Fruit fly (Drosophila melanogaster) whole organism, embryonic: ENCODE data around the gene lbl.
A peak's percentile ranks its signal among the peaks of the same experiment; 100 is the strongest.

ENCODE experiments used
- C15 ChIP-seq: fragments of 200-800 bp; sonication (Bioruptor generic); IDR thresholded peaks from 3 replicates; pipeline ENCODE4 v1.3.6; 2022; ENCODE audit warnings: missing biosample characterization, missing genetic modification characterization
- CG10462 ChIP-seq: fragments of 200-800 bp; sonication (Bioruptor generic); optimal IDR thresholded peaks from 2 replicates; lab custom pipeline; 2016; ENCODE audit warnings: missing biosample characterization, missing genetic modification characterization
- CG10959 ChIP-seq: fragments of 200-800 bp; sonication (Bioruptor generic); IDR thresholded peaks from 2 replicates; pipeline ENCODE4 v1.3.6; 2022; ENCODE audit warnings: missing biosample characterization, missing genetic modification characterization
- CG11456 ChIP-seq: fragments of 200-800 bp; sonication (Bioruptor generic); IDR thresholded peaks from 3 replicates; pipeline ENCODE4 v1.3.6; 2022; ENCODE audit warnings: missing biosample characterization, missing genetic modification characterization
- CG13296 ChIP-seq: fragments of 200-800 bp; sonication (Bioruptor generic); optimal IDR thresholded peaks from 3 replicates; lab custom pipeline; 2018; ENCODE audit warnings: missing biosample characterization, mild to moderate bottlenecking, missing genetic modification characterization
- CG14710 ChIP-seq: fragments of 200-800 bp; sonication (Bioruptor generic); optimal IDR thresholded peaks from 3 replicates; lab custom pipeline; 2019; ENCODE audit warnings: missing biosample characterization, mild to moderate bottlenecking, missing genetic modification characterization, moderate library complexity
- CG1529 ChIP-seq: fragments of 200-800 bp; sonication (Bioruptor generic); optimal IDR thresholded peaks from 3 replicates; lab custom pipeline; 2018; ENCODE audit warnings: missing biosample characterization, missing genetic modification characterization
- CG17829 ChIP-seq: fragments of 200-800 bp; optimal IDR thresholded peaks from 2 replicates; lab custom pipeline; 2019; ENCODE audit warnings: missing biosample characterization, mild to moderate bottlenecking, missing genetic modification characterization, moderate library complexity
- CG2120 ChIP-seq: fragments of 200-800 bp; sonication (Bioruptor generic); optimal IDR thresholded peaks from 3 replicates; lab custom pipeline; 2016; ENCODE audit warnings: missing biosample characterization, missing genetic modification characterization
- CG31224 ChIP-seq: fragments of 200-800 bp; sonication (Bioruptor generic); IDR thresholded peaks from 2 replicates; pipeline ENCODE4 v1.3.6; 2022; ENCODE audit warnings: missing biosample characterization, missing genetic modification characterization
- CG32767 ChIP-seq: fragments of 200-800 bp; sonication (Bioruptor generic); IDR thresholded peaks from 2 replicates; pipeline ENCODE4 v1.3.6; 2022; ENCODE audit warnings: missing biosample characterization, missing genetic modification characterization
- CG3281 ChIP-seq: fragments of 200-800 bp; sonication (Bioruptor generic); optimal IDR thresholded peaks from 3 replicates; lab custom pipeline; 2017; ENCODE audit warnings: missing biosample characterization, mild to moderate bottlenecking, missing genetic modification characterization
- CG3407 ChIP-seq: fragments of 200-800 bp; sonication (Bioruptor generic); optimal IDR thresholded peaks from 2 replicates; lab custom pipeline; 2018; ENCODE audit warnings: missing biosample characterization, mild to moderate bottlenecking, missing genetic modification characterization
- CG4820 ChIP-seq: fragments of 200-800 bp; sonication (Bioruptor generic); optimal IDR thresholded peaks from 3 replicates; lab custom pipeline; 2016; ENCODE audit warnings: missing biosample characterization, missing genetic modification characterization
- CG6254 ChIP-seq: fragments of 200-800 bp; sonication (Bioruptor generic); optimal IDR thresholded peaks from 3 replicates; lab custom pipeline; 2017; ENCODE audit warnings: mild to moderate bottlenecking, missing biosample characterization, missing genetic modification reagents, missing genetic modification characterization
- CG6854 ChIP-seq: fragments of 200-800 bp; sonication (Bioruptor generic); optimal IDR thresholded peaks from 3 replicates; lab custom pipeline; 2017; ENCODE audit warnings: missing biosample characterization, mild to moderate bottlenecking, missing genetic modification characterization
- CG7556 ChIP-seq: fragments of 200-800 bp; sonication (Bioruptor generic); optimal IDR thresholded peaks from 2 replicates; lab custom pipeline; 2017; ENCODE audit warnings: missing biosample characterization, mild to moderate bottlenecking, missing genetic modification characterization
- CG9817 ChIP-seq: fragments of 200-800 bp; sonication (Bioruptor generic); optimal IDR thresholded peaks from 2 replicates; lab custom pipeline; 2018; ENCODE audit warnings: missing biosample characterization, mild to moderate bottlenecking, missing genetic modification characterization, moderate library complexity
- CG9932 ChIP-seq: fragments of 200-800 bp; sonication (Bioruptor generic); IDR thresholded peaks from 2 replicates; pipeline ENCODE4 v1.3.6; 2022; ENCODE audit warnings: missing biosample characterization, missing genetic modification characterization
- Dbx ChIP-seq: fragments of 200-800 bp; sonication (Bioruptor generic); IDR thresholded peaks from 3 replicates; pipeline ENCODE4 v1.3.6; 2022; ENCODE audit warnings: missing biosample characterization, missing genetic modification characterization
- Dip2 ChIP-seq: fragments of 200-800 bp; sonication (Bioruptor generic); IDR thresholded peaks from 2 replicates; pipeline ENCODE4 v1.3.6; 2022; ENCODE audit warnings: missing biosample characterization, missing genetic modification characterization
- Gug ChIP-seq: fragments of 200-800 bp; sonication (Bioruptor generic); IDR thresholded peaks from 4 replicates; pipeline ENCODE4 v1.3.6; 2022; ENCODE audit warnings: missing biosample characterization, missing genetic modification characterization
- HLH3B ChIP-seq: fragments of 200-800 bp; sonication (Bioruptor generic); IDR thresholded peaks from 2 replicates; pipeline ENCODE4 v1.3.6; 2022; ENCODE audit warnings: missing biosample characterization, missing genetic modification characterization
- Lim3 ChIP-seq: fragments of 200-800 bp; sonication (Bioruptor generic); IDR thresholded peaks from 2 replicates; pipeline ENCODE4 v1.3.6; 2022; ENCODE audit warnings: missing biosample characterization, missing genetic modification characterization
- Mrtf ChIP-seq: fragments of 200-800 bp; sonication (Bioruptor generic); IDR thresholded peaks from 3 replicates; pipeline ENCODE4 v1.3.6; 2022; ENCODE audit warnings: missing biosample characterization, missing genetic modification characterization
- Nf-YB ChIP-seq: fragments of 200-800 bp; sonication (Bioruptor generic); optimal IDR thresholded peaks from 3 replicates; lab custom pipeline; 2019; ENCODE audit warnings: missing biosample characterization, mild to moderate bottlenecking, missing genetic modification characterization, moderate library complexity
- Stat92E ChIP-seq, 3 experiments: fragments of >200 bp in 2 of 3; fragments of 200-800 bp in 1 of 3; sonication (Bioruptor generic) in 1 of 3; optimal IDR thresholded peaks; 2 replicates each; lab custom pipeline; 2017 to 2019; ENCODE audit warnings: missing biosample characterization in 3 of 3, missing genetic modification characterization in 3 of 3, mild to moderate bottlenecking in 1 of 3, moderate library complexity in 1 of 3
- Usf ChIP-seq: fragments of 200-800 bp; sonication (Bioruptor generic); optimal IDR thresholded peaks from 2 replicates; lab custom pipeline; 2017; ENCODE audit warnings: missing genotype, missing biosample characterization, missing genetic modification characterization
- ab ChIP-seq: fragments of 200-800 bp; sonication (Bioruptor generic); optimal IDR thresholded peaks from 2 replicates; lab custom pipeline; 2016; ENCODE audit warnings: missing biosample characterization, missing genetic modification characterization
- ac ChIP-seq: fragments of 200-800 bp; sonication (Bioruptor generic); optimal IDR thresholded peaks from 3 replicates; lab custom pipeline; 2017; ENCODE audit warnings: missing biosample characterization, mild to moderate bottlenecking, missing genetic modification characterization
- bigmax ChIP-seq: fragments of 200-800 bp; sonication (Bioruptor generic); optimal IDR thresholded peaks from 2 replicates; lab custom pipeline; 2018; ENCODE audit warnings: missing biosample characterization, mild to moderate bottlenecking, missing genetic modification characterization
- cato ChIP-seq: fragments of 200-800 bp; sonication (Bioruptor generic); optimal IDR thresholded peaks from 2 replicates; lab custom pipeline; 2016; ENCODE audit warnings: missing biosample characterization, missing genetic modification characterization, borderline replicate concordance
- cg ChIP-seq: fragments of 200-800 bp; sonication (Bioruptor generic); optimal IDR thresholded peaks from 3 replicates; lab custom pipeline; 2019; ENCODE audit warnings: missing biosample characterization, mild to moderate bottlenecking, missing genetic modification characterization, moderate library complexity
- crp ChIP-seq, 2 experiments: fragments of 200-800 bp; sonication (Bioruptor generic); optimal IDR thresholded peaks; 2 replicates in 1 of 2; 3 replicates in 1 of 2; lab custom pipeline; 2017; ENCODE audit warnings: missing biosample characterization in 2 of 2, missing genetic modification characterization in 2 of 2, mild to moderate bottlenecking in 1 of 2, moderate library complexity in 1 of 2
- gro ChIP-seq: fragments of 200-800 bp; sonication (Bioruptor generic); optimal IDR thresholded peaks from 2 replicates; lab custom pipeline; 2016; ENCODE audit warnings: missing biosample characterization, missing genetic modification characterization
- her ChIP-seq: fragments of 200-800 bp; sonication (Bioruptor generic); optimal IDR thresholded peaks from 2 replicates; lab custom pipeline; 2016; ENCODE audit warnings: missing biosample characterization, missing genetic modification characterization
- jing ChIP-seq: fragments of 200-800 bp; sonication (Bioruptor generic); optimal IDR thresholded peaks from 2 replicates; lab custom pipeline; 2018; ENCODE audit warnings: missing biosample characterization, mild to moderate bottlenecking, missing genetic modification characterization
- kay ChIP-seq: fragments of 200-800 bp; sonication (Bioruptor generic); optimal IDR thresholded peaks from 2 replicates; lab custom pipeline; 2016; ENCODE audit warnings: missing biosample characterization, missing genetic modification characterization
- lab ChIP-seq: fragments of 200-800 bp; sonication (Bioruptor generic); optimal IDR thresholded peaks from 3 replicates; lab custom pipeline; 2017; ENCODE audit warnings: missing biosample characterization, missing genetic modification characterization, mild to moderate bottlenecking, moderate library complexity, missing genetic modification reagents
- lilli ChIP-seq: fragments of 200-800 bp; sonication (Bioruptor generic); optimal IDR thresholded peaks from 3 replicates; lab custom pipeline; 2016; ENCODE audit warnings: missing biosample characterization, missing genetic modification characterization
- nau ChIP-seq: fragments of 200-800 bp; sonication (Bioruptor generic); optimal IDR thresholded peaks from 3 replicates; lab custom pipeline; 2017; ENCODE audit warnings: missing biosample characterization, mild to moderate bottlenecking, missing genetic modification characterization, missing genetic modification reagents
- nerfin-2 ChIP-seq: fragments of 200-800 bp; sonication (Bioruptor generic); IDR thresholded peaks from 2 replicates; pipeline ENCODE4 v1.3.6; 2022; ENCODE audit warnings: missing biosample characterization, missing genetic modification characterization; ENCODE audit not compliant: partially characterized antibody
- onecut ChIP-seq: fragments of 200-800 bp; sonication (Bioruptor generic); IDR thresholded peaks from 2 replicates; pipeline ENCODE4 v1.3.6; 2022; ENCODE audit warnings: missing biosample characterization, missing genetic modification characterization
- pita ChIP-seq: fragments of 200-800 bp; sonication (Bioruptor generic); optimal IDR thresholded peaks from 2 replicates; lab custom pipeline; 2017; ENCODE audit warnings: missing biosample characterization, mild to moderate bottlenecking, missing genetic modification characterization
- ro ChIP-seq: fragments of 200-800 bp; sonication (Bioruptor generic); IDR thresholded peaks from 2 replicates; pipeline ENCODE4 v1.3.6; 2022; ENCODE audit warnings: missing biosample characterization, missing genetic modification characterization
- sisA ChIP-seq: fragments of 200-800 bp; sonication (Bioruptor generic); IDR thresholded peaks from 2 replicates; pipeline ENCODE4 v1.3.6; 2022; ENCODE audit warnings: missing biosample characterization, missing genetic modification characterization
- slou ChIP-seq: fragments of 200-800 bp; sonication (Bioruptor generic); optimal IDR thresholded peaks from 3 replicates; lab custom pipeline; 2016; ENCODE audit warnings: missing biosample characterization, missing genetic modification characterization
- stwl ChIP-seq: fragments of 200-800 bp; sonication (Bioruptor generic); optimal IDR thresholded peaks from 3 replicates; lab custom pipeline; 2018; ENCODE audit warnings: missing biosample characterization, mild to moderate bottlenecking, missing genetic modification characterization, moderate library complexity
- wdn ChIP-seq: fragments of 200-800 bp; sonication (Bioruptor generic); IDR thresholded peaks from 2 replicates; pipeline ENCODE4 v1.3.6; 2022; ENCODE audit warnings: missing biosample characterization, missing genetic modification characterization
- zen ChIP-seq: fragments of 200-800 bp; sonication (Bioruptor generic); optimal IDR thresholded peaks from 3 replicates; lab custom pipeline; 2018; ENCODE audit warnings: missing biosample characterization, mild to moderate bottlenecking, missing genetic modification characterization, moderate library complexity

Gene lbl

dm6 chr3R:21378595-21378994, 55.3 kb downstream of the lbl start, which contains the start of gene tin (continued):
- peak; percentile 80 for TF ChIP-seq lilli
- peak; percentile 96 for TF ChIP-seq CG32767 (GFP tag; lab: Robert Waterston, UW)
- TF ChIP-seq HLH3B (GFP tag; lab: Robert Waterston, UW), result peak; percentile 97
- TF ChIP-seq CG10959 (GFP tag; lab: Robert Waterston, UW), result peak; percentile 92
- TF ChIP-seq Dbx (GFP tag; lab: Robert Waterston, UW), result peak; percentile 93
- peak in 1 of 2 experiments; percentile 56 for TF ChIP-seq crp (GFP tag; optimal IDR thresholded peaks at IDR 0.05; lab: Kevin White, UChicago)
- TF ChIP-seq wdn, result peak; percentile 81
- peak; percentile 82 for TF ChIP-seq CG4820 (GFP tag; lab: Kevin White, UChicago)
- peak; percentile 77 for TF ChIP-seq cato (GFP tag; lab: Kevin White, UChicago)
- TF ChIP-seq Nf-YB (GFP tag; lab: Kevin White, UChicago), result peak; percentile 99
- TF ChIP-seq CG13296 (GFP tag; lab: Kevin White, UChicago), result peak; percentile 90
- TF ChIP-seq bigmax (GFP tag; lab: Kevin White, UChicago), result peak; percentile 32
- peak; percentile 76 for TF ChIP-seq CG2120
- no peak for TF ChIP-seq her
- no peak for TF ChIP-seq pita (GFP tag; lab: Kevin White, UChicago)
- TF ChIP-seq Mrtf (GFP tag; lab: Robert Waterston, UW), result peak; percentile 90; the same call in 2 of the 3 replicates
- TF ChIP-seq nerfin-2 (GFP tag; lab: Robert Waterston, UW), result 0 out of 2 replicates have a peak, but pooled peaks have one; percentile 46
- peak; percentile 84 for TF ChIP-seq sisA (GFP tag; lab: Robert Waterston, UW)
- peak; percentile 46 for TF ChIP-seq jing (GFP tag; lab: Kevin White, UChicago)
- peak; percentile 76 for TF ChIP-seq CG31224
- peak; percentile 59; the same call in 1 of the 2 replicates for TF ChIP-seq Lim3 (GFP tag; lab: Robert Waterston, UW)
- peak; percentile 95 for TF ChIP-seq CG7556 (GFP tag; lab: Kevin White, UChicago)
- TF ChIP-seq CG3281 (GFP tag; lab: Kevin White, UChicago), result peak; percentile 85
- peak; percentile 78 for TF ChIP-seq CG9817
- TF ChIP-seq stwl (tag; lab: Kevin White, UChicago), result peak; percentile 70
- peak; percentile 77 for TF ChIP-seq ac (GFP tag; lab: Kevin White, UChicago)
- peak; percentile 1 for TF ChIP-seq gro (GFP tag; lab: Kevin White, UChicago)
- peak; percentile 86 for TF ChIP-seq Gug (GFP tag; lab: Robert Waterston, UW)
- TF ChIP-seq slou, result peak; percentile 34
- peak; percentile 87 for TF ChIP-seq CG1529 (GFP tag; lab: Kevin White, UChicago)
- TF ChIP-seq CG9932 (GFP tag; lab: Robert Waterston, UW), result peak; percentile 88
- peak; percentile 97 for TF ChIP-seq CG17829
- TF ChIP-seq cg (GFP tag; lab: Kevin White, UChicago), result peak; percentile 84
- TF ChIP-seq ro (GFP tag; lab: Robert Waterston, UW), result peak; percentile 92
- peak; percentile 95 for TF ChIP-seq CG14710
- peak in 1 of 3 experiments; percentile 78 for TF ChIP-seq Stat92E (GFP tag; optimal IDR thresholded peaks at IDR 0.05; lab: Kevin White, UChicago)
- peak; percentile 82 for TF ChIP-seq CG10462 (GFP tag; lab: Kevin White, UChicago)
- peak; percentile 84 for TF ChIP-seq Usf (GFP tag; lab: Kevin White, UChicago)
- TF ChIP-seq kay (GFP tag; lab: Kevin White, UChicago), result peak; percentile 82
- peak; percentile 91 for TF ChIP-seq CG11456
- TF ChIP-seq ab (GFP tag; lab: Kevin White, UChicago), result no peak
- TF ChIP-seq CG6854, result peak; percentile 80
- TF ChIP-seq nau (GFP tag; lab: Kevin White, UChicago), result peak; percentile 86
- peak; percentile 96 for TF ChIP-seq zen
- peak; percentile 89 for TF ChIP-seq CG3407
- TF ChIP-seq Dip2 (GFP tag; lab: Robert Waterston, UW), result peak; percentile 22; the same call in 1 of the 2 replicates
- peak; percentile 72; the same call in 1 of the 3 replicates for TF ChIP-seq C15 (GFP tag; lab: Robert Waterston, UW)
- TF ChIP-seq CG6254 (GFP tag; lab: Kevin White, UChicago), result peak; percentile 92
- peak; percentile 95 for TF ChIP-seq lab (GFP tag; lab: Kevin White, UChicago)
- TF ChIP-seq onecut, result peak; percentile 90
